Fruit fly (Drosophila melanogaster) whole organism, prepupa: ENCODE data around the gene CG33268.

Source experiments
- OdsH ChIP-seq: fragments of 200-800 bp; sonication (Bioruptor generic); optimal IDR thresholded peaks from 3 replicates; lab custom pipeline; 2016; ENCODE audit warnings: missing biosample characterization, missing genetic modification characterization
- Sox102F ChIP-seq: fragments of 200-800 bp; sonication (Bioruptor generic); optimal IDR thresholded peaks from 2 replicates; lab custom pipeline; 2016; ENCODE audit warnings: missing biosample characterization, mild to moderate bottlenecking, missing genetic modification characterization
- cyc ChIP-seq: fragments of 200-800 bp; sonication (Bioruptor generic); optimal IDR thresholded peaks from 3 replicates; lab custom pipeline; 2016; ENCODE audit warnings: missing biosample characterization, missing genetic modification characterization
- dsx ChIP-seq: fragments of 200-800 bp; optimal IDR thresholded peaks from 3 replicates; lab custom pipeline; 2019; ENCODE audit warnings: missing biosample characterization, mild to moderate bottlenecking, missing genetic modification characterization, moderate library complexity; ENCODE audit not compliant: poor library complexity, severe bottlenecking

DNA sequence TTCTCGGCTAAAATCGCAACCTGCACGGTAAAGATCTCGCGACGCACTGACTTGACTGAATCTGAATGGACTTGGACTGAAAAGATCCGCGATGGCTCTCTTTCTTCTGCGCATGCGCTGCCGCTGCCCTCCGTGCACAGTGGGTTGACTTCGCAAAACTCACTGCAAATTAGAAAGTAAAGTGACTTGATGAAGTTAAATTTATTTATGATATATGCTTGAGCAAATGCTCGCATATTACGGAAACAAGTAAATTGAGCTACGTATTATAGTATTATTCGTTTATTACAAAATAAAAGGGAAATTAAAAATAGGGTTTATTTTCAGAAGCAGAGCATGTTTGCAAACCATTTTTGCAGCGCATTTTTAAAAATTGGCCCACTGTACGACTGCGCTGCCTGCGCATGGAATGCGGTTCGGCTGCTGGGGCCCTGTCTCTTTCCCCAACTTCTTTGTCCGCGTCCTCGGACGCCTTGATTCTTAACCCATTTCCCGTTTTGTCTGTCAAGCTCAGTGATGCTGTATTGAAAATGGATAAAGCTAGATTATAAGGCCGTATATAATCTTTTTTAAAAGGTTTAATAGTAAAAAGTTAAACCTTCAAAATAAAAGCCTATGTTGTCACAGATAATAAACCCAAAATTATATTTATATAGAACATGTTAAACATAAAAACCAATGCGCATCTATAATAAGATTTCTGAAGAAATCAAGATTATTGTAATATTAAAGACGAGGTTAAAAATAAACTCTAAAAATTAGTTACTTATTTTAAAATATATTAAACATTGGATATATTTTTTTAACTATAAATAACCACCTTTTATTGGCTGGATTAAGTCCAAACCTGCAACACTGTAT is 3.1 kb downstream of the CG33268 start, which contains the start of gene rt:
- TF ChIP-seq OdsH (GFP tag; lab: Kevin White, UChicago) (peak; percentile 77), Sox102F (GFP tag; lab: Kevin White, UChicago) (peak; percentile 78), dsx (GFP tag; lab: Kevin White, UChicago) (peak; percentile 85), cyc (peak; percentile 77)
